Fruit fly (Drosophila melanogaster): Measurements from ENCODE around the gene CG33189.
A peak's percentile ranks its signal among the peaks of the same experiment; 100 is the strongest.

Gene CG33189

DNA sequence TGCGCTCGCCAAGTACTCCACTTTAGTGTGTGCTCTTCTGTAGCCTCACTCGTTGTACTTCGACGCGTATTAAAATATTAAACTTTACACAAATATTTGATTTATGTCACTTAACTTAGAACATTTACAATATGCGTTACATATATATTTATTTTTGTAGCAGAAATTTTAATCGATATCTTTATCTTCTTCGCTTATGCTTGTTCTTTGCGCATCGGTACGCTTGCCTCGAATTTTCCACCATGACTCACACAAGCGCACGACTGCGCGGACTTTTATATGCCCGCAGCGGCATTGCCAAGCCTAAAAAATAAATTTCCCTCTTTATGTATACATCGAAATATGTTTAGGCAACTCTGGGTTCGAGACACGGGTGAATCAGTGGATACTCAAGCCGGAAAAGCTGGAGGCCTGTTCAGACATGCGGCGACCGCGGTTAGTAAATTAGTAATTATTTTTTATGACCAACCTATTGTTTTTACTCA is 39.9 kb upstream of the CG33189 start, which contains the start of gene aqz (continued):
- TF ChIP-seq CG9727 (GFP tag; optimal IDR thresholded peaks at IDR 0.05) (peak; percentile 41), dmrt99B (tag; optimal IDR thresholded peaks at IDR 0.05) (no peak), CG10959 (GFP tag; IDR thresholded peaks at IDR 0.05) (no peak; the same call in 1 of the 2 replicates), wek (GFP tag; optimal IDR thresholded peaks at IDR 0.05) (peak; percentile 60), unpg (GFP tag; optimal IDR thresholded peaks at IDR 0.05) (peak; percentile 35), Nf-YB (GFP tag; optimal IDR thresholded peaks at IDR 0.05) (peak; percentile 31), CG17568 (GFP tag; optimal IDR thresholded peaks at IDR 0.05) (peak; percentile 68), CG11504 (tag; optimal IDR thresholded peaks at IDR 0.05) (peak; percentile 80), CG9437 (GFP tag; optimal IDR thresholded peaks at IDR 0.05) (no peak), CG33557 (GFP tag; optimal IDR thresholded peaks at IDR 0.05) (peak; percentile 58), trh (GFP tag; optimal IDR thresholded peaks at IDR 0.05) (peak; percentile 25), CG7556 (GFP tag; optimal IDR thresholded peaks at IDR 0.05) (no peak), sug (tag; optimal IDR thresholded peaks at IDR 0.05) (peak; percentile 80), CG17328 (GFP tag; IDR thresholded peaks at IDR 0.05) (peak; percentile 60), ewg (GFP tag; optimal IDR thresholded peaks at IDR 0.05) (peak; percentile 98), gsb (GFP tag; IDR thresholded peaks at IDR 0.05) (peak; percentile 49; the same call in 1 of the 2 replicates), Sox102F (GFP tag; optimal IDR thresholded peaks at IDR 0.05) (no peak), CG12942 (GFP tag; optimal IDR thresholded peaks at IDR 0.05) (peak; percentile 28), aop (GFP tag; IDR thresholded peaks at IDR 0.05) (0 out of 2 replicates have a peak, but pooled peaks have one; percentile 42), unc-4 (GFP tag; IDR thresholded peaks at IDR 0.05; ENCODE audit: partially characterized antibody) (peak; percentile 57), ham (GFP tag; IDR thresholded peaks at IDR 0.05) (peak; percentile 49; the same call in 1 of the 2 replicates), sr (GFP tag; IDR thresholded peaks at IDR 0.05) (peak; percentile 67; the same call in 2 of the 3 replicates), CG7372 (GFP tag; IDR thresholded peaks at IDR 0.05) (peak; percentile 57), cato (GFP tag; optimal IDR thresholded peaks at IDR 0.05; ENCODE audit: borderline replicate concordance) (no peak), Nf-YA (GFP tag; IDR thresholded peaks at IDR 0.05) (peak; percentile 24; the same call in 1 of the 2 replicates), Ets65A (GFP tag) (peak; percentile 95), Gug (GFP tag; IDR thresholded peaks at IDR 0.05) (peak; percentile 21; the same call in 1 of the 4 replicates), E2f2 (GFP tag; IDR thresholded peaks at IDR 0.05) (peak; percentile 82), run (tag; optimal IDR thresholded peaks at IDR 0.05) (peak; percentile 57), CG7271 (tag; optimal IDR thresholded peaks at IDR 0.05) (peak; percentile 40), CG16815 (GFP tag; optimal IDR thresholded peaks at IDR 0.05) (no peak), abd-A (tag; optimal IDR thresholded peaks at IDR 0.05) (no peak), Dref (GFP tag; IDR thresholded peaks at IDR 0.05) (peak; percentile 74), Bteb2 (GFP tag; optimal IDR thresholded peaks at IDR 0.05) (peak; percentile 53), B-H1 (GFP tag; IDR thresholded peaks at IDR 0.05) (peak; percentile 21; the same call in 1 of the 3 replicates), vvl (GFP tag; IDR thresholded peaks at IDR 0.05) (peak; percentile 85), CG9932 (GFP tag; IDR thresholded peaks at IDR 0.05) (peak; percentile 67), Chrac-16 (GFP tag; optimal IDR thresholded peaks at IDR 0.05) (peak; percentile 32), odd (GFP tag; optimal IDR thresholded peaks at IDR 0.05) (no peak), peb (GFP tag; IDR thresholded peaks at IDR 0.05) (no peak), CG13424 (tag; optimal IDR thresholded peaks at IDR 0.05) (peak; percentile 32), dati (GFP tag; IDR thresholded peaks at IDR 0.05) (0 out of 2 replicates have a peak, but pooled peaks have one; percentile 33), Rx (GFP tag; IDR thresholded peaks at IDR 0.05) (no peak), Dip2 (GFP tag; IDR thresholded peaks at IDR 0.05) (no peak), CrebB (tag; optimal IDR thresholded peaks at IDR 0.05) (peak; percentile 77), her (GFP tag; optimal IDR thresholded peaks at IDR 0.05) (peak; percentile 76), CG10462 (GFP tag; optimal IDR thresholded peaks at IDR 0.05) (no peak), Camta (GFP tag; optimal IDR thresholded peaks at IDR 0.05) (peak; percentile 56), fd3F (GFP tag; optimal IDR thresholded peaks at IDR 0.05) (no peak), Rfx (GFP tag; IDR thresholded peaks at IDR 0.05) (peak; percentile 74), eyg (GFP tag; optimal IDR thresholded peaks at IDR 0.05) (peak; percentile 56)

Measured in whole organism, embryonic.